Worm (Caenorhabditis elegans) whole organism, L4 larva: ENCODE measurements around the gene nhr-8.

Experiments used
- R02D3.7 ChIP-seq: fragments of 150-350 bp; sonication (generic microtip); optimal IDR thresholded peaks from 3 replicates; lab custom pipeline; 2014; ENCODE audit warnings: missing biosample characterization, missing genetic modification characterization
- gei-8 ChIP-seq: fragments of 200-800 bp; sonication (Bioruptor generic); optimal IDR thresholded peaks from 2 replicates; lab custom pipeline; 2018; ENCODE audit warnings: mild to moderate bottlenecking, missing genetic modification characterization, missing compliant biosample characterization
- nhr-48 ChIP-seq: sonication (generic microtip); optimal IDR thresholded peaks from 2 replicates; lab custom pipeline; 2016; ENCODE audit warnings: mild to moderate bottlenecking, missing genetic modification characterization, missing compliant biosample characterization
- zfp-3 ChIP-seq: fragments of 200-800 bp; sonication (Bioruptor generic); conservative IDR thresholded peaks from 2 replicates; pipeline ENCODE4 v1.3.6; 2022; ENCODE audit warnings: missing genetic modification reagents, missing genetic modification characterization, missing compliant biosample characterization

DNA sequence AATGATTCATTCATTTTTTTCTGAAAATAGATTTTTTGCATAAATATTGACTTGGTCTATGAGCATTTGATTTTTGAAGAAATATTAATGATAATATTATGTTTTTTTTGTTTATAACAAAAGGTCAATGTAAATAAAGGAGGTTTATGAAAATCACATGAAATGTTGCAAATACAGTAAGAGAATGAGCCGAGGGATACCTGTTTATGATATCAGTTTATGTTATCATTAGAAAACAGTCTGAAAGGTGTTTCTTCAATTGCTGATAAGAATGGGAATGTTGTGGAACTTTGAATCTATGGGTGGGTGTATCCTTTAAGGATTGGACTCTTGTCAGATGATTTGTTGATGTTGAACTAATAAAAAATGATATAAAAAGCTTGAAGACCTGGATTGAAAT lies 23.4 kb downstream of the nhr-8 start:
- no peak for TF ChIP-seq nhr-48 (tag; lab: Kevin White, UChicago)
- TF ChIP-seq gei-8 (GFP tag; lab: Kevin White, UChicago): no peak
- TF ChIP-seq zfp-3 (GFP tag; lab: Robert Waterston, UW): no peak
- TF ChIP-seq R02D3.7 (tag; lab: Kevin White, UChicago): no peak
